Fruit fly (Drosophila melanogaster): ENCODE results near the gene Grip.

DNA sequence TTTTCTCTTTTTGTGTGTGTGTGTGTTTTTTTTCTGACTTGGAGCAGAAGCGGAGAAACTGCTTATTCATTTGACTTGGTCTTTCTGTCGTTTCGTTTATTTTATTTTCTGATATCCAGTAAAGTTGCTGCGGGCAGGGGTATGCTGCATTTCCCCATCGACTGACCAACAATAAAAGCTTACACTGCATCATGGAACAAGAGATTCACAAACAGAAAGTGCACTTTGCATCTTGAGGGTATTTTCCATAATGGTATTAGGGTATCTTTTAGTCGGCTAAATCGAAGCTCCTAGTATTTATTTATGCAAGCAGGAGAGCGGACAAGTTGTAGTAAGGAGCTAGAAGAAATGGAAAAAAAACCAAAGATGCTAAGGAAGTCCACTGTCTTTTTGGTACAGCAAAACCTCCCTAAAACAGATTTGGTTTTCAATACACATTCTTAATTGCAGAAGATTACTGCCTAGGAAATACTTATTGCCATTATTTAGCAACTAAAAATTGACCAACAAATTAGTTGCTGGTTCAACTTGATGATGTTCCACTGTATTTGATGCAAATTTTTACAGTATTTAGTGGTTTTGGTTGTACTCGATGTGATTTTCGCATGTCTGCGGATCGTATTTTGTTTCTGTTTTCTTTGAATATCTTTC, 33.6 kb upstream of the Grip start:
- TF ChIP-seq Dif (GFP tag; optimal IDR thresholded peaks at IDR 0.05; ENCODE audit: partially characterized antibody) (no peak), lola (GFP tag; optimal IDR thresholded peaks at IDR 0.05) (no peak), psq (GFP tag; optimal IDR thresholded peaks at IDR 0.05) (peak; percentile 54)

All from whole organism, wandering third instar larva.